Worm (Caenorhabditis elegans): ENCODE data around the gene enu-3.6.

Gene enu-3.6

ce11 chrIII:10714541-10714940 lies 35.7 kb upstream of the enu-3.6 start (continued):
- TF ChIP-seq nfya-1 (tag; optimal IDR thresholded peaks at IDR 0.05; ENCODE audit: borderline replicate concordance, insufficient read depth) (no peak), Y95B8A.8 (GFP tag; IDR thresholded peaks at IDR 0.05) (no peak), nfya-2 (GFP tag; IDR thresholded peaks at IDR 0.05) (no peak), rec-8 (tag; optimal IDR thresholded peaks at IDR 0.05) (no peak), pbrm-1 (GFP tag; IDR thresholded peaks at IDR 0.05) (no peak), cebp-1 (GFP tag; IDR thresholded peaks at IDR 0.05) (no peak), cebp-1 (tag; optimal IDR thresholded peaks at IDR 0.05) (peak; percentile 23), F49E8.2 (tag; optimal IDR thresholded peaks at IDR 0.05; ENCODE audit: insufficient read depth) (no peak), madf-6 (GFP tag; IDR thresholded peaks at IDR 0.05) (0 out of 2 replicates have a peak, but pooled peaks have one; percentile 28), dpl-1 (GFP tag; optimal IDR thresholded peaks at IDR 0.05) (no peak), somi-1 (GFP tag; optimal IDR thresholded peaks at IDR 0.05) (no peak), F55B11.4 (tag; optimal IDR thresholded peaks at IDR 0.05; ENCODE audit: borderline replicate concordance, insufficient read depth) (no peak), K11D2.4 (GFP tag; IDR thresholded peaks at IDR 0.05) (0 out of 2 replicates have a peak, but pooled peaks have one; percentile 24), B0336.3 (GFP tag; IDR thresholded peaks at IDR 0.05) (no peak), let-526 (GFP tag; IDR thresholded peaks at IDR 0.05) (0 out of 2 replicates have a peak, but pooled peaks have one; percentile 15), ztf-3 (GFP tag; optimal IDR thresholded peaks at IDR 0.05) (no peak), ztf-28 (GFP tag; IDR thresholded peaks at IDR 0.05) (no peak), ceh-40 (GFP tag; IDR thresholded peaks at IDR 0.05) (no peak), pha-4 (tag; optimal IDR thresholded peaks at IDR 0.05) (no peak), sea-2 (GFP tag; IDR thresholded peaks at IDR 0.05) (0 out of 2 replicates have a peak, but pooled peaks have one; percentile 36), lin-26 (GFP tag; IDR thresholded peaks at IDR 0.05) (no peak), F57A8.1 (GFP tag; optimal IDR thresholded peaks at IDR 0.05) (no peak), ztf-26 (tag; optimal IDR thresholded peaks at IDR 0.05) (no peak), him-1 (tag; optimal IDR thresholded peaks at IDR 0.05) (no peak), hmg-20 (GFP tag; IDR thresholded peaks at IDR 0.05) (no peak), nfyb-1 (GFP tag; IDR thresholded peaks at IDR 0.05) (0 out of 2 replicates have a peak, but pooled peaks have one; percentile 21), tbp1 (GFP tag; optimal IDR thresholded peaks at IDR 0.05) (no peak), madf-3 (GFP tag; IDR thresholded peaks at IDR 0.05) (0 out of 2 replicates have a peak, but pooled peaks have one; percentile 31), hrde-1 (tag; optimal IDR thresholded peaks at IDR 0.05; ENCODE audit: borderline replicate concordance) (no peak), snpc-3.4 (tag; optimal IDR thresholded peaks at IDR 0.05) (no peak), ceh-91 (GFP tag; IDR thresholded peaks at IDR 0.05) (no peak), tlf-1 (GFP tag; optimal IDR thresholded peaks at IDR 0.05) (no peak), B0261.1 (tag; optimal IDR thresholded peaks at IDR 0.05) (no peak), ekl-4 (GFP tag; IDR thresholded peaks at IDR 0.05) (0 out of 2 replicates have a peak, but pooled peaks have one; percentile 51)

ce11 chrIII:10716091-10716490 lies 34.1 kb upstream of the enu-3.6 start, which contains the start of gene W09D10.4:
TSS of gene W09D10.4 (minus strand) at chrIII:10716191.
- TF ChIP-seq sea-2 (GFP tag; IDR thresholded peaks at IDR 0.05) (no peak), cebp-1 (GFP tag; IDR thresholded peaks at IDR 0.05) (no peak), cebp-1 (tag; optimal IDR thresholded peaks at IDR 0.05) (peak; percentile 4)

ce11 chrIII:10717479-10717878 lies 32.8 kb upstream of the enu-3.6 start:
- TF ChIP-seq somi-1 (GFP tag; optimal IDR thresholded peaks at IDR 0.05) (peak; percentile 89), pbrm-1 (GFP tag; IDR thresholded peaks at IDR 0.05) (0 out of 2 replicates have a peak, but pooled peaks have one; percentile 7), snpc-4 (GFP tag; optimal IDR thresholded peaks at IDR 0.05) (no peak), snpc-4 (tag; optimal IDR thresholded peaks at IDR 0.05) (peak in 2 of 4 experiments; percentile 4 to 19), let-526 (GFP tag; IDR thresholded peaks at IDR 0.05) (no peak; the same call in 1 of the 2 replicates), attf-5 (GFP tag; optimal IDR thresholded peaks at IDR 0.05) (peak; percentile 46), chd-7 (tag; optimal IDR thresholded peaks at IDR 0.05) (peak; percentile 60), lsy-27 (tag; optimal IDR thresholded peaks at IDR 0.05; ENCODE audit: borderline replicate concordance, insufficient read depth) (no peak), ztf-18 (tag; optimal IDR thresholded peaks at IDR 0.05) (peak; percentile 3), K11D2.4 (GFP tag; IDR thresholded peaks at IDR 0.05) (peak; percentile 71), hrde-1 (tag; optimal IDR thresholded peaks at IDR 0.05; ENCODE audit: borderline replicate concordance) (no peak), nfyb-1 (GFP tag; IDR thresholded peaks at IDR 0.05) (peak; percentile 80), zfh-2 (GFP tag; conservative IDR thresholded peaks at IDR 0.05) (no peak), let-607 (tag; optimal IDR thresholded peaks at IDR 0.05) (peak in 1 of 2 experiments; percentile 6), attf-3 (GFP tag; conservative IDR thresholded peaks at IDR 0.05) (no peak), ZK185.1 (tag; optimal IDR thresholded peaks at IDR 0.05; ENCODE audit: poor library complexity, severe bottlenecking) (peak; percentile 69)
